Fruit fly (Drosophila melanogaster) whole organism, embryonic: ENCODE results near the gene Naa80.

ENCODE experiments used
- Atf6 ChIP-seq: fragments of 200-800 bp; sonication (Bioruptor generic); IDR thresholded peaks from 2 replicates; pipeline ENCODE4 v1.3.6; 2022; ENCODE audit warnings: missing biosample characterization, missing genetic modification characterization
- BEAF-32 ChIP-seq: fragments of 200-800 bp; sonication (Bioruptor generic); optimal IDR thresholded peaks from 3 replicates; lab custom pipeline; 2017; ENCODE audit warnings: missing biosample characterization, missing genetic modification characterization, mild to moderate bottlenecking, moderate library complexity, missing genetic modification reagents
- CG10267 ChIP-seq: fragments of 200-800 bp; sonication (Bioruptor generic); optimal IDR thresholded peaks from 2 replicates; lab custom pipeline; 2018; ENCODE audit warnings: missing biosample characterization, mild to moderate bottlenecking, missing genetic modification characterization, moderate library complexity
- CG12071 ChIP-seq: fragments of 200-800 bp; sonication (Bioruptor generic); optimal IDR thresholded peaks from 3 replicates; lab custom pipeline; 2018; ENCODE audit warnings: missing biosample characterization, mild to moderate bottlenecking, missing genetic modification characterization
- CG13287 ChIP-seq: fragments of 200-800 bp; sonication (Bioruptor generic); IDR thresholded peaks from 2 replicates; pipeline ENCODE4 v1.3.6; 2022; ENCODE audit warnings: missing biosample characterization, missing genetic modification characterization; ENCODE audit not compliant: partially characterized antibody
- CG13424 ChIP-seq: fragments of 200-800 bp; sonication (Bioruptor generic); optimal IDR thresholded peaks from 2 replicates; lab custom pipeline; 2019; ENCODE audit warnings: missing biosample characterization, mild to moderate bottlenecking, missing genetic modification characterization, moderate library complexity
- CG16863 ChIP-seq: fragments of 200-800 bp; sonication (Bioruptor generic); optimal IDR thresholded peaks from 3 replicates; lab custom pipeline; 2016; ENCODE audit warnings: missing biosample characterization, missing genetic modification characterization
- CG17186 ChIP-seq: fragments of 200-800 bp; sonication (Bioruptor generic); optimal IDR thresholded peaks from 3 replicates; lab custom pipeline; 2017; ENCODE audit warnings: missing biosample characterization, missing genetic modification reagents, missing genetic modification characterization
- CG17359 ChIP-seq: fragments of 200-800 bp; sonication (Bioruptor generic); optimal IDR thresholded peaks from 3 replicates; lab custom pipeline; 2018; ENCODE audit warnings: missing biosample characterization, mild to moderate bottlenecking, missing genetic modification characterization, moderate library complexity
- CG17385 ChIP-seq: fragments of 200-800 bp; sonication (Bioruptor generic); optimal IDR thresholded peaks from 3 replicates; lab custom pipeline; 2018; ENCODE audit warnings: missing biosample characterization, mild to moderate bottlenecking, missing genetic modification characterization
- CG18011 ChIP-seq: fragments of 200-800 bp; sonication (Bioruptor generic); optimal IDR thresholded peaks from 2 replicates; lab custom pipeline; 2017; ENCODE audit warnings: missing biosample characterization, missing genetic modification characterization, mild to moderate bottlenecking, moderate library complexity, missing genotype
- CG2120 ChIP-seq: fragments of 200-800 bp; sonication (Bioruptor generic); optimal IDR thresholded peaks from 3 replicates; lab custom pipeline; 2016; ENCODE audit warnings: missing biosample characterization, missing genetic modification characterization
- CG2202 ChIP-seq: fragments of 200-800 bp; sonication (Bioruptor generic); optimal IDR thresholded peaks from 2 replicates; lab custom pipeline; 2018; ENCODE audit warnings: missing biosample characterization, mild to moderate bottlenecking, missing genetic modification characterization
- CG31224 ChIP-seq: fragments of 200-800 bp; sonication (Bioruptor generic); IDR thresholded peaks from 2 replicates; pipeline ENCODE4 v1.3.6; 2022; ENCODE audit warnings: missing biosample characterization, missing genetic modification characterization
- CG3726 ChIP-seq: fragments of 200-800 bp; sonication (Bioruptor generic); IDR thresholded peaks from 3 replicates; pipeline ENCODE4, ENCODE4 v1.3.6; 2022; ENCODE audit warnings: missing biosample characterization, missing genetic modification characterization
- CG4424 ChIP-seq: fragments of 200-800 bp; sonication (Bioruptor generic); optimal IDR thresholded peaks from 3 replicates; lab custom pipeline; 2016; ENCODE audit warnings: missing biosample characterization, missing genetic modification characterization
- CG5180 ChIP-seq: fragments of 200-800 bp; sonication (Bioruptor generic); optimal IDR thresholded peaks from 3 replicates; lab custom pipeline; 2017; ENCODE audit warnings: missing biosample characterization, missing genetic modification characterization, mild to moderate bottlenecking, moderate library complexity, missing genetic modification reagents
- CG5953 ChIP-seq: fragments of 200-800 bp; sonication (Bioruptor generic); IDR thresholded peaks from 2 replicates; pipeline ENCODE4 v1.3.6; 2022; ENCODE audit warnings: missing biosample characterization, missing genetic modification characterization
- CG6254 ChIP-seq: fragments of 200-800 bp; sonication (Bioruptor generic); optimal IDR thresholded peaks from 3 replicates; lab custom pipeline; 2017; ENCODE audit warnings: mild to moderate bottlenecking, missing biosample characterization, missing genetic modification reagents, missing genetic modification characterization
- CG6791 ChIP-seq: fragments of 200-800 bp; sonication (Bioruptor generic); IDR thresholded peaks from 3 replicates; pipeline ENCODE4 v1.3.6; 2022; ENCODE audit warnings: missing biosample characterization, missing genetic modification characterization; ENCODE audit not compliant: partially characterized antibody
- CG7987 ChIP-seq: fragments of 200-800 bp; sonication (Bioruptor generic); optimal IDR thresholded peaks from 2 replicates; lab custom pipeline; 2018; ENCODE audit warnings: missing biosample characterization, mild to moderate bottlenecking, missing genetic modification characterization, moderate library complexity
- CG8281 ChIP-seq: fragments of 200-800 bp; sonication (Bioruptor generic); optimal IDR thresholded peaks from 2 replicates; lab custom pipeline; 2018; ENCODE audit warnings: missing biosample characterization, mild to moderate bottlenecking, missing genetic modification characterization, moderate library complexity
- CG9817 ChIP-seq: fragments of 200-800 bp; sonication (Bioruptor generic); optimal IDR thresholded peaks from 2 replicates; lab custom pipeline; 2018; ENCODE audit warnings: missing biosample characterization, mild to moderate bottlenecking, missing genetic modification characterization, moderate library complexity
- Dad ChIP-seq: fragments of 200-800 bp; sonication (Bioruptor generic); optimal IDR thresholded peaks from 3 replicates; lab custom pipeline; 2016; ENCODE audit warnings: missing biosample characterization, missing genetic modification characterization
- Dll ChIP-seq: fragments of 200-800 bp; sonication (Bioruptor generic); IDR thresholded peaks from 4 replicates; pipeline ENCODE4 v1.3.6; 2022; ENCODE audit warnings: missing biosample characterization, missing genetic modification characterization; ENCODE audit not compliant: partially characterized antibody
- HHEX ChIP-seq: fragments of 200-800 bp; sonication (Bioruptor generic); optimal IDR thresholded peaks from 3 replicates; lab custom pipeline; 2017; ENCODE audit warnings: missing biosample characterization, mild to moderate bottlenecking, missing genetic modification characterization, missing genetic modification reagents
- HLHmδ ChIP-seq: fragments of 200-800 bp; sonication (Bioruptor generic); optimal IDR thresholded peaks from 2 replicates; lab custom pipeline; 2018; ENCODE audit warnings: missing biosample characterization, mild to moderate bottlenecking, missing genetic modification characterization, moderate library complexity
- Hey ChIP-seq: fragments of 200-800 bp; sonication (Bioruptor generic); optimal IDR thresholded peaks from 3 replicates; lab custom pipeline; 2018; ENCODE audit warnings: missing biosample characterization, mild to moderate bottlenecking, missing genetic modification characterization
- Mad ChIP-seq: fragments of 200-800 bp; sonication (Bioruptor generic); optimal IDR thresholded peaks from 2 replicates; lab custom pipeline; 2016; ENCODE audit warnings: missing biosample characterization, missing genetic modification characterization
- Mes4 ChIP-seq: fragments of 200-800 bp; sonication (Bioruptor generic); optimal IDR thresholded peaks from 2 replicates; lab custom pipeline; 2016; ENCODE audit warnings: missing biosample characterization, missing genetic modification characterization
- NC2β ChIP-seq: fragments of 200-800 bp; sonication (Bioruptor generic); optimal IDR thresholded peaks from 2 replicates; lab custom pipeline; 2016; ENCODE audit warnings: missing biosample characterization, missing genetic modification characterization
- Oaz ChIP-seq: fragments of 200-800 bp; sonication (Bioruptor generic); IDR thresholded peaks from 2 replicates; pipeline ENCODE4 v1.3.6; 2022; ENCODE audit warnings: missing biosample characterization, missing genetic modification characterization
- Ptx1 ChIP-seq: fragments of 200-800 bp; sonication (Bioruptor generic); IDR thresholded peaks from 2 replicates; pipeline ENCODE4 v1.3.6; 2022; ENCODE audit warnings: missing biosample characterization, missing genetic modification characterization
- Rfx ChIP-seq: fragments of 200-800 bp; sonication (Bioruptor generic); IDR thresholded peaks from 2 replicates; pipeline ENCODE4 v1.3.6; 2022; ENCODE audit warnings: missing biosample characterization, missing genetic modification characterization
- amos ChIP-seq: fragments of 200-800 bp; sonication (Bioruptor generic); IDR thresholded peaks from 2 replicates; pipeline ENCODE4 v1.3.6; 2022; ENCODE audit warnings: missing biosample characterization, missing genetic modification characterization; ENCODE audit not compliant: partially characterized antibody
- cas ChIP-seq: fragments of 200-800 bp; sonication (Bioruptor generic); IDR thresholded peaks from 2 replicates; pipeline ENCODE4 v1.3.6; 2022; ENCODE audit warnings: missing biosample characterization, missing genetic modification characterization
- en ChIP-seq: fragments of 200-800 bp; sonication (Bioruptor generic); optimal IDR thresholded peaks from 2 replicates; lab custom pipeline; 2016; ENCODE audit warnings: missing biosample characterization, missing genetic modification characterization
- eyg ChIP-seq: fragments of 200-800 bp; sonication (Bioruptor generic); optimal IDR thresholded peaks from 3 replicates; lab custom pipeline; 2016; ENCODE audit warnings: missing biosample characterization, missing genetic modification characterization
- fru ChIP-seq: fragments of >200 bp; optimal IDR thresholded peaks from 2 replicates; lab custom pipeline; 2017
- ftz-f1 ChIP-seq: fragments of 200-800 bp; sonication (Bioruptor generic); optimal IDR thresholded peaks from 2 replicates; lab custom pipeline; 2016; ENCODE audit warnings: missing biosample characterization, missing genetic modification characterization
- p53 ChIP-seq: fragments of 200-800 bp; sonication (Bioruptor generic); optimal IDR thresholded peaks from 2 replicates; lab custom pipeline; 2016; ENCODE audit warnings: missing biosample characterization, missing genetic modification characterization
- psq ChIP-seq: fragments of 200-800 bp; sonication (Bioruptor generic); optimal IDR thresholded peaks from 2 replicates; lab custom pipeline; 2017; ENCODE audit warnings: missing biosample characterization, missing genetic modification characterization
- pum ChIP-seq: fragments of 200-800 bp; sonication (Bioruptor generic); optimal IDR thresholded peaks from 2 replicates; lab custom pipeline; 2016; ENCODE audit warnings: missing biosample characterization, missing genetic modification characterization
- sd ChIP-seq: fragments of 200-800 bp; sonication (Bioruptor generic); optimal IDR thresholded peaks from 3 replicates; lab custom pipeline; 2018; ENCODE audit warnings: missing biosample characterization, mild to moderate bottlenecking, missing genetic modification characterization, moderate library complexity
- sima ChIP-seq: fragments of 200-800 bp; sonication (Bioruptor generic); optimal IDR thresholded peaks from 2 replicates; lab custom pipeline; 2016; ENCODE audit warnings: missing biosample characterization, missing genetic modification characterization
- sqz ChIP-seq: fragments of 200-800 bp; sonication (Bioruptor generic); optimal IDR thresholded peaks from 3 replicates; lab custom pipeline; 2018; ENCODE audit warnings: missing biosample characterization, mild to moderate bottlenecking, missing genetic modification characterization
- sr ChIP-seq: fragments of 200-800 bp; sonication (Bioruptor generic); IDR thresholded peaks from 3 replicates; pipeline ENCODE4 v1.3.6; 2022; ENCODE audit warnings: missing biosample characterization, missing genetic modification characterization
- tio ChIP-seq: fragments of 200-800 bp; sonication (Bioruptor generic); optimal IDR thresholded peaks from 2 replicates; lab custom pipeline; 2017; ENCODE audit warnings: missing biosample characterization, missing genetic modification characterization, inconsistent platforms
- usp ChIP-seq: fragments of >200 bp; optimal IDR thresholded peaks from 2 replicates; lab custom pipeline; 2017; ENCODE audit warnings: missing biosample characterization, missing genetic modification characterization
- vfl ChIP-seq: fragments of 200-800 bp; sonication (Bioruptor generic); optimal IDR thresholded peaks from 2 replicates; lab custom pipeline; 2016; ENCODE audit warnings: missing biosample characterization, missing genetic modification characterization
- zen2 ChIP-seq: fragments of 200-800 bp; sonication (Bioruptor generic); IDR thresholded peaks from 3 replicates; pipeline ENCODE4 v1.3.6; 2022; ENCODE audit warnings: missing biosample characterization, missing genetic modification characterization; ENCODE audit not compliant: partially characterized antibody

Gene Naa80

DNA sequence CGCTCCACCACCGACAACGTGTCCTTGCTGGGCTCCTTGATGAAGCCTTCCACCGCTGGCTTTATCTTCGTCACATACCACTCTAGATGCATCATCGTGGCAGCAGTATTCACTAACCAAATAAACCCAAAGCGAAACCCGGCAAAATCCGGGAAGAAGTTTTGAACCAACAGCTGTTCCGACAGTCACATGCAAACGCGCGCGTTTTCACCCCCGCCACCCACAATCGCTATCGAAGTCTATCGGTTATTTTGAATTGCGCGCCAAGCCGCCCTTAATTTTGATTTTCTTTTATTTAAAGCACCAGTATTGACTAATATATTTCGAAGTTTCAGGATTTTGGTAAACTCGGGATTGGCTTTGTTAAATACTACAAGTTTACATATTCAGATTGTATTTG lies 13.1 kb upstream of the Naa80 start, which contains the start of gene Tti1 (continued):
- TF ChIP-seq Rfx (GFP tag; lab: Robert Waterston, UW) = no peak
- no peak for TF ChIP-seq sima
- TF ChIP-seq sqz (GFP tag; lab: Kevin White, UChicago) = no peak
- no peak for TF ChIP-seq CG8281 (tag; lab: Kevin White, UChicago)
- no peak for TF ChIP-seq Oaz (GFP tag; lab: Robert Waterston, UW)
- no peak for TF ChIP-seq CG16863
- peak; percentile 47; the same call in 1 of the 2 replicates for TF ChIP-seq amos (GFP tag; lab: Robert Waterston, UW)
- no peak for TF ChIP-seq CG7987
- TF ChIP-seq CG13287 (GFP tag; lab: Robert Waterston, UW) = peak; percentile 73
- no peak for TF ChIP-seq vfl (GFP tag; lab: Kevin White, UChicago)
- TF ChIP-seq CG17186 = no peak
- TF ChIP-seq Ptx1 = no peak
- TF ChIP-seq CG17359 (tag; lab: Kevin White, UChicago) = no peak
- TF ChIP-seq sr (GFP tag; lab: Robert Waterston, UW) = no peak
- no peak for TF ChIP-seq cas
- TF ChIP-seq CG17385 (GFP tag; lab: Kevin White, UChicago) = no peak
- no peak for TF ChIP-seq pum
- TF ChIP-seq tio (GFP tag; lab: Kevin White, UChicago) = no peak
- no peak for TF ChIP-seq CG4424 (GFP tag; lab: Kevin White, UChicago)
- no peak for TF ChIP-seq CG10267 (tag; lab: Kevin White, UChicago)
- no peak for TF ChIP-seq CG2202 (tag; lab: Kevin White, UChicago)
- TF ChIP-seq CG2120 (GFP tag; lab: Kevin White, UChicago) = no peak
- TF ChIP-seq zen2 = 0 out of 3 replicates have a peak, but pooled peaks have one; percentile 7
- no peak for TF ChIP-seq Atf6 (GFP tag; lab: Robert Waterston, UW)
- TF ChIP-seq Dad (GFP tag; lab: Kevin White, UChicago) = no peak
- no peak for TF ChIP-seq Hey (tag; lab: Kevin White, UChicago)
- no peak for TF ChIP-seq CG5180 (GFP tag; lab: Kevin White, UChicago)
- TF ChIP-seq sd = no peak
- TF ChIP-seq CG12071 (GFP tag; lab: Kevin White, UChicago) = no peak
- no peak for TF ChIP-seq CG5953 (GFP tag; lab: Robert Waterston, UW)
- TF ChIP-seq BEAF-32 (GFP tag; lab: Kevin White, UChicago) = peak; percentile 38
- TF ChIP-seq ftz-f1 = no peak
- no peak for TF ChIP-seq HHEX
- TF ChIP-seq CG13424 = no peak
- no peak for TF ChIP-seq en
- no peak for TF ChIP-seq CG3726 (GFP tag; lab: Robert Waterston, UW)
- TF ChIP-seq fru (lab: Kevin White, UChicago) = no peak
- TF ChIP-seq CG6791 (GFP tag; lab: Robert Waterston, UW) = peak; percentile 61; the same call in 2 of the 3 replicates
- TF ChIP-seq NC2β (GFP tag; lab: Kevin White, UChicago) = no peak
- TF ChIP-seq Mes4 (GFP tag; lab: Kevin White, UChicago) = no peak
- no peak for TF ChIP-seq CG31224
- TF ChIP-seq psq (GFP tag; lab: Kevin White, UChicago) = no peak
- TF ChIP-seq CG6254 (GFP tag; lab: Kevin White, UChicago) = no peak
- no peak for TF ChIP-seq CG18011 (GFP tag; lab: Kevin White, UChicago)
- TF ChIP-seq Mad = no peak
- TF ChIP-seq p53 (GFP tag; lab: Kevin White, UChicago) = no peak
- no peak for TF ChIP-seq usp (GFP tag; lab: Kevin White, UChicago)
- no peak for TF ChIP-seq HLHmδ
- TF ChIP-seq Dll (GFP tag; lab: Robert Waterston, UW) = peak; percentile 48; the same call in 1 of the 4 replicates
- no peak for TF ChIP-seq eyg
- no peak for TF ChIP-seq CG9817 (tag; lab: Kevin White, UChicago)
